Worm (Caenorhabditis elegans) whole organism, mixed stage, embryonic: ENCODE measurements around the gene zig-6.

Experiments
- ceh-39 ChIP-seq: fragments of 150-350 bp; optimal IDR thresholded peaks from 2 replicates; lab custom pipeline; 2014; ENCODE audit warnings: missing biosample characterization, missing genetic modification characterization
- ces-1 ChIP-seq: fragments of 150-350 bp; optimal IDR thresholded peaks from 2 replicates; lab custom pipeline; 2014; ENCODE audit warnings: missing biosample characterization, missing genetic modification reagents, missing genetic modification characterization
- elt-3 ChIP-seq: fragments of 150-350 bp; optimal IDR thresholded peaks from 2 replicates; lab custom pipeline; 2014; ENCODE audit warnings: missing biosample characterization, missing genetic modification characterization
- flh-1 ChIP-seq: fragments of 200-800 bp; sonication (Bioruptor generic); optimal IDR thresholded peaks from 2 replicates; lab custom pipeline; 2018; ENCODE audit warnings: mild to moderate bottlenecking, missing genetic modification characterization, moderate library complexity, missing compliant biosample characterization
- hlh-1 ChIP-seq: fragments of 150-350 bp; optimal IDR thresholded peaks from 2 replicates; lab custom pipeline; 2014; ENCODE audit warnings: missing biosample characterization, missing genetic modification reagents, missing genetic modification characterization
- mep-1 ChIP-seq: fragments of 150-350 bp; optimal IDR thresholded peaks from 2 replicates; lab custom pipeline; 2017; ENCODE audit warnings: missing biosample characterization, missing genetic modification reagents, missing genetic modification characterization, inconsistent platforms
- nhr-12 ChIP-seq: fragments of 150-350 bp; optimal IDR thresholded peaks from 2 replicates; lab custom pipeline; 2014; ENCODE audit warnings: missing biosample characterization, missing genetic modification characterization
- nhr-237 ChIP-seq: fragments of 150-350 bp; optimal IDR thresholded peaks from 2 replicates; lab custom pipeline; 2014; ENCODE audit warnings: missing biosample characterization, missing genetic modification characterization
- snpc-4 ChIP-seq: fragments of 150-350 bp; optimal IDR thresholded peaks from 2 replicates; lab custom pipeline; 2014; ENCODE audit warnings: missing biosample characterization, missing genetic modification characterization
- unc-62 ChIP-seq: fragments of 150-350 bp; optimal IDR thresholded peaks from 2 replicates; lab custom pipeline; 2014; ENCODE audit warnings: missing biosample characterization, missing genetic modification reagents, missing genetic modification characterization
- ztf-11 ChIP-seq: fragments of 150-350 bp; optimal IDR thresholded peaks from 2 replicates; lab custom pipeline; 2014; ENCODE audit warnings: missing biosample characterization, missing genetic modification characterization

- no peak for TF ChIP-seq unc-62 (GFP tag; lab: Kevin White, UChicago)
- TF ChIP-seq flh-1 (GFP tag; lab: Kevin White, UChicago) = no peak
- TF ChIP-seq elt-3 (tag; lab: Kevin White, UChicago) = no peak
- TF ChIP-seq hlh-1 (tag; lab: Kevin White, UChicago) = peak; percentile 34
- peak; percentile 73 for TF ChIP-seq ces-1 (GFP tag; lab: Kevin White, UChicago)
- no peak for TF ChIP-seq nhr-237 (tag; lab: Kevin White, UChicago)
- no peak for TF ChIP-seq snpc-4 (tag; lab: Kevin White, UChicago)
- no peak for TF ChIP-seq nhr-12 (tag; lab: Kevin White, UChicago)
- no peak for TF ChIP-seq ztf-11 (tag; lab: Kevin White, UChicago)
- no peak for TF ChIP-seq mep-1 (tag; lab: Kevin White, UChicago)
- no peak for TF ChIP-seq ceh-39 (tag; lab: Kevin White, UChicago)
These were observed 48.7 kb downstream of the zig-6 start for ce11 chrX:5140177-5140576.
